Fruit fly (Drosophila melanogaster) whole organism, embryonic: ENCODE data around the gene CG10481.

Experiments
- Awh ChIP-seq: fragments of 200-800 bp; sonication (Bioruptor generic); IDR thresholded peaks from 2 replicates; pipeline ENCODE4, ENCODE4 v1.3.6; 2022; ENCODE audit warnings: missing biosample characterization, missing genetic modification characterization
- Bdp1 ChIP-seq: fragments of 200-800 bp; sonication (Bioruptor generic); optimal IDR thresholded peaks from 3 replicates; lab custom pipeline; 2016; ENCODE audit warnings: missing biosample characterization, missing genetic modification characterization
- CG10147 ChIP-seq: fragments of 200-800 bp; sonication (Bioruptor generic); optimal IDR thresholded peaks from 2 replicates; lab custom pipeline; 2019; ENCODE audit warnings: missing biosample characterization, mild to moderate bottlenecking, missing genetic modification characterization, moderate library complexity
- CG1024 ChIP-seq: fragments of 200-800 bp; sonication (Bioruptor generic); IDR thresholded peaks from 2 replicates; pipeline ENCODE4 v1.3.6; 2022; ENCODE audit warnings: missing biosample characterization, missing genetic modification characterization
- CG10321 ChIP-seq: fragments of 200-800 bp; sonication (Bioruptor generic); IDR thresholded peaks from 2 replicates; pipeline ENCODE4 v1.3.6; 2022; ENCODE audit warnings: missing biosample characterization, missing genetic modification characterization
- CG10543 ChIP-seq: fragments of 200-800 bp; sonication (Bioruptor generic); optimal IDR thresholded peaks from 3 replicates; lab custom pipeline; 2017; ENCODE audit warnings: missing biosample characterization, mild to moderate bottlenecking, missing genetic modification characterization, moderate library complexity
- CG10565 ChIP-seq: fragments of 200-800 bp; sonication (Bioruptor generic); optimal IDR thresholded peaks from 3 replicates; lab custom pipeline; 2016; ENCODE audit warnings: missing biosample characterization, mild to moderate bottlenecking, missing genetic modification characterization
- CG12104 ChIP-seq: fragments of 200-800 bp; sonication (Bioruptor generic); optimal IDR thresholded peaks from 3 replicates; lab custom pipeline; 2016; ENCODE audit warnings: missing biosample characterization, missing genetic modification characterization
- CG12219 ChIP-seq: fragments of 200-800 bp; sonication (Bioruptor generic); optimal IDR thresholded peaks from 3 replicates; lab custom pipeline; 2018; ENCODE audit warnings: missing biosample characterization, mild to moderate bottlenecking, missing genetic modification characterization
- CG12236 ChIP-seq: fragments of 200-800 bp; sonication (Bioruptor generic); optimal IDR thresholded peaks from 2 replicates; lab custom pipeline; 2016; ENCODE audit warnings: missing biosample characterization, missing genetic modification characterization
- CG12744 ChIP-seq: fragments of 200-800 bp; sonication (Bioruptor generic); optimal IDR thresholded peaks from 2 replicates; lab custom pipeline; 2016; ENCODE audit warnings: missing biosample characterization, missing genetic modification characterization
- CG12769 ChIP-seq: fragments of 200-800 bp; sonication (Bioruptor generic); optimal IDR thresholded peaks from 2 replicates; lab custom pipeline; 2019; ENCODE audit warnings: missing biosample characterization, mild to moderate bottlenecking, missing genetic modification characterization, moderate library complexity
- CG13894 ChIP-seq: fragments of 200-800 bp; sonication (Bioruptor generic); optimal IDR thresholded peaks from 3 replicates; lab custom pipeline; 2018; ENCODE audit warnings: missing biosample characterization, mild to moderate bottlenecking, missing genetic modification characterization, moderate library complexity
- CG14014 ChIP-seq: fragments of 200-800 bp; sonication (Bioruptor generic); IDR thresholded peaks from 2 replicates; pipeline ENCODE4 v1.3.6; 2022; ENCODE audit warnings: missing biosample characterization, missing genetic modification characterization
- CG15011 ChIP-seq: fragments of 200-800 bp; sonication (Bioruptor generic); optimal IDR thresholded peaks from 3 replicates; lab custom pipeline; 2018; ENCODE audit warnings: missing biosample characterization, mild to moderate bottlenecking, missing genetic modification characterization
- CG15073 ChIP-seq: fragments of 200-800 bp; sonication (Bioruptor generic); optimal IDR thresholded peaks from 2 replicates; lab custom pipeline; 2016; ENCODE audit warnings: missing biosample characterization, missing genetic modification characterization
- CG1602 ChIP-seq: fragments of 200-800 bp; sonication (Bioruptor generic); optimal IDR thresholded peaks from 3 replicates; lab custom pipeline; 2016; ENCODE audit warnings: missing biosample characterization, missing genetic modification characterization
- CG16863 ChIP-seq: fragments of 200-800 bp; sonication (Bioruptor generic); optimal IDR thresholded peaks from 3 replicates; lab custom pipeline; 2016; ENCODE audit warnings: missing biosample characterization, missing genetic modification characterization
- CG17568 ChIP-seq: fragments of 200-800 bp; sonication (Bioruptor generic); optimal IDR thresholded peaks from 2 replicates; lab custom pipeline; 2018; ENCODE audit warnings: missing biosample characterization, mild to moderate bottlenecking, missing genetic modification characterization, moderate library complexity
- CG17802 ChIP-seq: fragments of 200-800 bp; sonication (Bioruptor generic); optimal IDR thresholded peaks from 2 replicates; lab custom pipeline; 2018; ENCODE audit warnings: missing biosample characterization, mild to moderate bottlenecking, missing genetic modification characterization, moderate library complexity
- CG3847 ChIP-seq: fragments of 200-800 bp; sonication (Bioruptor generic); IDR thresholded peaks from 2 replicates; pipeline ENCODE4 v1.3.6; 2022; ENCODE audit warnings: missing biosample characterization, missing genetic modification characterization
- CG4404 ChIP-seq: fragments of 200-800 bp; sonication (Bioruptor generic); IDR thresholded peaks from 2 replicates; pipeline ENCODE4 v1.3.6; 2022; ENCODE audit warnings: missing biosample characterization, missing genetic modification characterization
- CG5180 ChIP-seq: fragments of 200-800 bp; sonication (Bioruptor generic); optimal IDR thresholded peaks from 3 replicates; lab custom pipeline; 2017; ENCODE audit warnings: missing biosample characterization, missing genetic modification characterization, mild to moderate bottlenecking, moderate library complexity, missing genetic modification reagents
- CG5245 ChIP-seq: fragments of 200-800 bp; sonication (Bioruptor generic); optimal IDR thresholded peaks from 3 replicates; lab custom pipeline; 2016; ENCODE audit warnings: missing biosample characterization, missing genetic modification characterization
- CG7556 ChIP-seq: fragments of 200-800 bp; sonication (Bioruptor generic); optimal IDR thresholded peaks from 2 replicates; lab custom pipeline; 2017; ENCODE audit warnings: missing biosample characterization, mild to moderate bottlenecking, missing genetic modification characterization
- CG9215 ChIP-seq: fragments of 200-800 bp; sonication (Bioruptor generic); IDR thresholded peaks from 2 replicates; pipeline ENCODE4 v1.3.6; 2022; ENCODE audit warnings: missing biosample characterization, missing genetic modification characterization
- Hand ChIP-seq: fragments of 200-800 bp; sonication (Bioruptor generic); optimal IDR thresholded peaks from 2 replicates; lab custom pipeline; 2017; ENCODE audit warnings: mild to moderate bottlenecking, missing biosample characterization, missing genetic modification reagents, missing genetic modification characterization
- Hey ChIP-seq: fragments of 200-800 bp; sonication (Bioruptor generic); optimal IDR thresholded peaks from 3 replicates; lab custom pipeline; 2018; ENCODE audit warnings: missing biosample characterization, mild to moderate bottlenecking, missing genetic modification characterization
- Hr51 ChIP-seq, 2 experiments: fragments of 200-800 bp; sonication (Bioruptor generic); optimal IDR thresholded peaks; 2 replicates in 1 of 2; 3 replicates in 1 of 2; lab custom pipeline; 2016 to 2018; ENCODE audit warnings: missing biosample characterization in 2 of 2, missing genetic modification characterization in 2 of 2, mild to moderate bottlenecking in 1 of 2, moderate library complexity in 1 of 2
- Med ChIP-seq: fragments of 200-800 bp; sonication (Bioruptor generic); peaks from one replicate; lab custom pipeline; 2016; ENCODE audit warnings: missing biosample characterization, missing genetic modification characterization, mild to moderate bottlenecking, inconsistent platforms, moderate library complexity
- Mrtf ChIP-seq: fragments of 200-800 bp; sonication (Bioruptor generic); IDR thresholded peaks from 3 replicates; pipeline ENCODE4 v1.3.6; 2022; ENCODE audit warnings: missing biosample characterization, missing genetic modification characterization
- Pdp1 ChIP-seq, 2 experiments: fragments of 200-800 bp; sonication (Bioruptor generic); optimal IDR thresholded peaks; 3 replicates each; lab custom pipeline; 2016; ENCODE audit warnings: missing biosample characterization in 2 of 2, missing genetic modification characterization in 2 of 2, mild to moderate bottlenecking in 1 of 2, moderate library complexity in 1 of 2
- Trl ChIP-seq, 3 experiments: fragments of >200 bp in 2 of 3; fragments of 200-800 bp in 1 of 3; sonication (Bioruptor generic) in 1 of 3; optimal IDR thresholded peaks; 2 replicates in 1 of 3; 3 replicates in 2 of 3; lab custom pipeline; 2016 to 2017; ENCODE audit warnings: missing biosample characterization in 1 of 3, missing genetic modification characterization in 1 of 3
- abd-A ChIP-seq: fragments of 200-800 bp; sonication (Bioruptor generic); optimal IDR thresholded peaks from 3 replicates; lab custom pipeline; 2019; ENCODE audit warnings: missing biosample characterization, mild to moderate bottlenecking, missing genetic modification characterization, moderate library complexity
- ash1 ChIP-seq: fragments of 200-800 bp; sonication (Bioruptor generic); optimal IDR thresholded peaks from 2 replicates; lab custom pipeline; 2018; ENCODE audit warnings: missing biosample characterization, mild to moderate bottlenecking, missing genetic modification characterization
- bab2 ChIP-seq: fragments of 200-800 bp; sonication (Bioruptor generic); optimal IDR thresholded peaks from 2 replicates; lab custom pipeline; 2016; ENCODE audit warnings: missing biosample characterization, missing genetic modification characterization
- chinmo ChIP-seq: fragments of 200-800 bp; sonication (Bioruptor generic); IDR thresholded peaks from 4 replicates; pipeline ENCODE4 v1.3.6; 2022; ENCODE audit warnings: missing biosample characterization, missing genetic modification characterization; ENCODE audit not compliant: partially characterized antibody
- danr ChIP-seq: fragments of 200-800 bp; sonication (Bioruptor generic); IDR thresholded peaks from 2 replicates; pipeline ENCODE4 v1.3.6; 2022; ENCODE audit warnings: missing biosample characterization, missing genetic modification characterization
- dmrt11E ChIP-seq: fragments of 200-800 bp; sonication (Bioruptor generic); optimal IDR thresholded peaks from 3 replicates; lab custom pipeline; 2018; ENCODE audit warnings: missing biosample characterization, mild to moderate bottlenecking, missing genetic modification characterization, moderate library complexity
- dysf ChIP-seq: fragments of 200-800 bp; sonication (Bioruptor generic); IDR thresholded peaks from 3 replicates; pipeline ENCODE4 v1.3.6; 2022; ENCODE audit warnings: missing biosample characterization, missing genetic modification characterization
- h ChIP-seq: fragments of >200 bp; optimal IDR thresholded peaks from 2 replicates; lab custom pipeline; 2017
- jing ChIP-seq: fragments of 200-800 bp; sonication (Bioruptor generic); optimal IDR thresholded peaks from 2 replicates; lab custom pipeline; 2018; ENCODE audit warnings: missing biosample characterization, mild to moderate bottlenecking, missing genetic modification characterization
- lmd ChIP-seq: fragments of 200-800 bp; sonication (Bioruptor generic); IDR thresholded peaks from 2 replicates; pipeline ENCODE4 v1.3.6; 2022; ENCODE audit warnings: missing biosample characterization, missing genetic modification characterization
- nau ChIP-seq: fragments of 200-800 bp; sonication (Bioruptor generic); optimal IDR thresholded peaks from 3 replicates; lab custom pipeline; 2017; ENCODE audit warnings: missing biosample characterization, mild to moderate bottlenecking, missing genetic modification characterization, missing genetic modification reagents
- oc ChIP-seq: fragments of 200-800 bp; sonication (Bioruptor generic); optimal IDR thresholded peaks from 2 replicates; lab custom pipeline; 2018; ENCODE audit warnings: missing biosample characterization, mild to moderate bottlenecking, missing genetic modification characterization, moderate library complexity
- sisA ChIP-seq: fragments of 200-800 bp; sonication (Bioruptor generic); IDR thresholded peaks from 2 replicates; pipeline ENCODE4 v1.3.6; 2022; ENCODE audit warnings: missing biosample characterization, missing genetic modification characterization
- stwl ChIP-seq: fragments of 200-800 bp; sonication (Bioruptor generic); optimal IDR thresholded peaks from 3 replicates; lab custom pipeline; 2018; ENCODE audit warnings: missing biosample characterization, mild to moderate bottlenecking, missing genetic modification characterization, moderate library complexity
- usp ChIP-seq: fragments of >200 bp; optimal IDR thresholded peaks from 2 replicates; lab custom pipeline; 2017; ENCODE audit warnings: missing biosample characterization, missing genetic modification characterization
- vfl ChIP-seq: fragments of 200-800 bp; sonication (Bioruptor generic); optimal IDR thresholded peaks from 2 replicates; lab custom pipeline; 2016; ENCODE audit warnings: missing biosample characterization, missing genetic modification characterization
- zen2 ChIP-seq: fragments of 200-800 bp; sonication (Bioruptor generic); IDR thresholded peaks from 3 replicates; pipeline ENCODE4 v1.3.6; 2022; ENCODE audit warnings: missing biosample characterization, missing genetic modification characterization; ENCODE audit not compliant: partially characterized antibody
- zfh2 ChIP-seq: fragments of 200-800 bp; sonication (Bioruptor generic); optimal IDR thresholded peaks from 2 replicates; lab custom pipeline; 2016; ENCODE audit warnings: missing biosample characterization, missing genetic modification characterization

CG10481 gene

dm6 chr2L:19932523-19932922 lies 40.2 kb upstream of the CG10481 start (continued):
- peak; percentile 67 for TF ChIP-seq abd-A (tag; lab: Kevin White, UChicago)
- TF ChIP-seq Trl (optimal IDR thresholded peaks at IDR 0.05; lab: Kevin White, UChicago) = no peak
- no peak for TF ChIP-seq Trl (GFP tag; optimal IDR thresholded peaks at IDR 0.05; lab: Kevin White, UChicago)
- TF ChIP-seq vfl (GFP tag; lab: Kevin White, UChicago) = no peak
- TF ChIP-seq CG9215 (GFP tag; lab: Robert Waterston, UW) = no peak
- no peak for TF ChIP-seq zfh2 (GFP tag; lab: Kevin White, UChicago)
- no peak for TF ChIP-seq Bdp1 (GFP tag; lab: Kevin White, UChicago)
- no peak for TF ChIP-seq Hr51 (GFP tag; optimal IDR thresholded peaks at IDR 0.05; lab: Kevin White, UChicago)
- no peak for TF ChIP-seq usp (GFP tag; lab: Kevin White, UChicago)
- TF ChIP-seq oc (tag; lab: Kevin White, UChicago) = peak; percentile 87
- no peak for TF ChIP-seq CG15011 (GFP tag; lab: Kevin White, UChicago)
- peak; percentile 11 for TF ChIP-seq CG13894 (tag; lab: Kevin White, UChicago)
- TF ChIP-seq chinmo = 0 out of 4 replicates have a peak, but pooled peaks have one; percentile 29
- no peak for TF ChIP-seq dysf (GFP tag; lab: Robert Waterston, UW)
- TF ChIP-seq CG5180 (GFP tag; lab: Kevin White, UChicago) = no peak
- TF ChIP-seq CG1024 (GFP tag; lab: Robert Waterston, UW) = no peak
- TF ChIP-seq stwl (tag; lab: Kevin White, UChicago) = no peak
- TF ChIP-seq CG3847 (GFP tag; lab: Robert Waterston, UW) = no peak
- TF ChIP-seq CG17568 (GFP tag; lab: Kevin White, UChicago) = no peak
- no peak for TF ChIP-seq lmd (GFP tag; lab: Robert Waterston, UW)
- TF ChIP-seq CG4404 = no peak
- no peak for TF ChIP-seq sisA (GFP tag; lab: Robert Waterston, UW)
- no peak for TF ChIP-seq ash1 (GFP tag; lab: Kevin White, UChicago)
- TF ChIP-seq danr (GFP tag; lab: Robert Waterston, UW) = no peak
- TF ChIP-seq CG7556 (GFP tag; lab: Kevin White, UChicago) = no peak
- TF ChIP-seq CG12744 (GFP tag; lab: Kevin White, UChicago) = no peak
- TF ChIP-seq h = no peak
- no peak for TF ChIP-seq Med
- TF ChIP-seq Mrtf = no peak
- no peak for TF ChIP-seq CG5245
- no peak for TF ChIP-seq Hand
- TF ChIP-seq CG14014 (GFP tag; lab: Robert Waterston, UW) = no peak
- no peak for TF ChIP-seq CG12104 (GFP tag; lab: Kevin White, UChicago)
- TF ChIP-seq CG12236 = no peak
- peak; percentile 47 for TF ChIP-seq CG10543 (GFP tag; lab: Kevin White, UChicago)
- no peak for TF ChIP-seq CG12769 (tag; lab: Kevin White, UChicago)
- TF ChIP-seq jing (GFP tag; lab: Kevin White, UChicago) = no peak
- TF ChIP-seq dmrt11E (tag; lab: Kevin White, UChicago) = no peak
- no peak for TF ChIP-seq zen2 (GFP tag; lab: Robert Waterston, UW)
- no peak for TF ChIP-seq CG15073 (GFP tag; lab: Kevin White, UChicago)
- peak; percentile 1 for TF ChIP-seq Hey (tag; lab: Kevin White, UChicago)
- no peak for TF ChIP-seq bab2 (GFP tag; lab: Kevin White, UChicago)
- no peak for TF ChIP-seq CG17802 (tag; lab: Kevin White, UChicago)
- no peak for TF ChIP-seq CG1602
- TF ChIP-seq CG10565 (GFP tag; lab: Kevin White, UChicago) = no peak
- no peak for TF ChIP-seq CG10147 (GFP tag; lab: Kevin White, UChicago)
- no peak for TF ChIP-seq CG16863 (GFP tag; lab: Kevin White, UChicago)
- TF ChIP-seq nau (GFP tag; lab: Kevin White, UChicago) = no peak
- TF ChIP-seq Awh = no peak
- no peak for TF ChIP-seq CG12219 (GFP tag; lab: Kevin White, UChicago)
- peak in 1 of 2 experiments; percentile 64 for TF ChIP-seq Pdp1 (GFP tag; optimal IDR thresholded peaks at IDR 0.05; lab: Kevin White, UChicago)
- no peak for TF ChIP-seq CG10321 (GFP tag; lab: Robert Waterston, UW)
